Fruit fly (Drosophila melanogaster): Measurements from ENCODE around the gene Tasp1.

dm6 chr3L:16048722-16049459, 38.4 kb downstream of the Tasp1 start:
- TF ChIP-seq ttk (optimal IDR thresholded peaks at IDR 0.05) (no peak), psq (optimal IDR thresholded peaks at IDR 0.05) (no peak), Sin3A (optimal IDR thresholded peaks at IDR 0.05) (no peak), insv (optimal IDR thresholded peaks at IDR 0.05) (no peak), h (optimal IDR thresholded peaks at IDR 0.05) (no peak)

Data from Kc167 (cell line).